Worm (Caenorhabditis elegans): ENCODE measurements around the gene F42A9.7.

The F42A9.7 gene

DNA sequence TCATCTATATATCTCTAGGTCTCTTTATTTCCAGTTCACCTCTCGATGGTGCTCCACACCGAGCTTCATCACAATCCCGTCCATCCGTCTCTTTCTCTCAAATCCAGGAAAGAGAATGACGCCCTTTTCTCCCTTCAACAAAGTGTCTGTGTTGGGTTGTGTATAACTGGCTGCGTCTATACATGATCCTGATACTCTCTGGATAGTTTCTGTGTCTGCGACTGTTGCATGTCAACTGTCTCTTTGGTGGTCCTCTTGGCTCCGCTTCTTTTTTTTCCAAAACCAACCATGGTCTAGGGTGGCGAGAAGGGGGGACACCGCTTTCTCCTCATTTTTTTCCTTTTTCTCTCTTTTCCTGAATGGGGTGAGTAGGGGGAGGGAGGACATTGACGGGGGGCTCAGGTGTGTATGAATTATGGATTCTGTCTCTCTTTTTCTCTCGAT, 12.7 kb upstream of the F42A9.7 start (continued):
- no peak for TF ChIP-seq pag-3 (tag; optimal IDR thresholded peaks at IDR 0.05; ENCODE audit: borderline replicate concordance, insufficient read depth)
- peak; percentile 53 for TF ChIP-seq nhr-47 (tag; optimal IDR thresholded peaks at IDR 0.05)
- no peak for TF ChIP-seq nhr-76 (tag; optimal IDR thresholded peaks at IDR 0.05)
- TF ChIP-seq unc-130 (tag; optimal IDR thresholded peaks at IDR 0.05) = no peak
- TF ChIP-seq tlp-1 (tag; optimal IDR thresholded peaks at IDR 0.05) = no peak
- TF ChIP-seq ceh-63 (GFP tag; optimal IDR thresholded peaks at IDR 0.05) = no peak
- TF ChIP-seq mdl-1 (tag; optimal IDR thresholded peaks at IDR 0.05) = peak in 1 of 2 experiments; percentile 44
- TF ChIP-seq lir-3 (tag; optimal IDR thresholded peaks at IDR 0.05; ENCODE audit: poor library complexity) = no peak
- TF ChIP-seq nhr-85 (tag) = no peak
- TF ChIP-seq ceh-82 (tag; optimal IDR thresholded peaks at IDR 0.05) = peak; percentile 42 to 60 (median 51)
- no peak for TF ChIP-seq nhr-237 (tag; optimal IDR thresholded peaks at IDR 0.05)
- peak; percentile 74 for TF ChIP-seq nhr-71 (tag; optimal IDR thresholded peaks at IDR 0.05)
- peak; percentile 0 for TF ChIP-seq blmp-1 (tag; optimal IDR thresholded peaks at IDR 0.05)
- TF ChIP-seq F16B12.6 (tag; optimal IDR thresholded peaks at IDR 0.05) = no peak
- peak; percentile 71 for TF ChIP-seq fkh-10 (GFP tag; optimal IDR thresholded peaks at IDR 0.05)
- no peak for TF ChIP-seq ztf-11 (tag; optimal IDR thresholded peaks at IDR 0.05)
- no peak for TF ChIP-seq egl-13 (tag; optimal IDR thresholded peaks at IDR 0.05)
- no peak for TF ChIP-seq mab-9 (GFP tag; IDR thresholded peaks at IDR 0.05)
- TF ChIP-seq nhr-84 (tag; optimal IDR thresholded peaks at IDR 0.05) = no peak
- TF ChIP-seq sox-4 (tag; optimal IDR thresholded peaks at IDR 0.05) = no peak
- no peak for TF ChIP-seq aha-1 (tag; optimal IDR thresholded peaks at IDR 0.05)
- TF ChIP-seq unc-98 (GFP tag; IDR thresholded peaks at IDR 0.05) = no peak
- TF ChIP-seq lin-14 (GFP tag; optimal IDR thresholded peaks at IDR 0.05) = peak; percentile 91
- TF ChIP-seq pqm-1 (tag; optimal IDR thresholded peaks at IDR 0.05) = no peak
- peak; percentile 57 for TF ChIP-seq dsc-1 (tag; optimal IDR thresholded peaks at IDR 0.05)
- no peak for TF ChIP-seq nhr-90 (tag; optimal IDR thresholded peaks at IDR 0.05; ENCODE audit: poor library complexity)
- TF ChIP-seq nhr-12 (tag; optimal IDR thresholded peaks at IDR 0.05) = no peak
- peak; percentile 75 for TF ChIP-seq snu-23 (GFP tag; optimal IDR thresholded peaks at IDR 0.05)
- peak; percentile 15 for TF ChIP-seq snpc-4 (tag; optimal IDR thresholded peaks at IDR 0.05)
- no peak for TF ChIP-seq ets-5 (GFP tag; IDR thresholded peaks at IDR 0.05)
- TF ChIP-seq elt-3 (tag; optimal IDR thresholded peaks at IDR 0.05) = no peak

DNA sequence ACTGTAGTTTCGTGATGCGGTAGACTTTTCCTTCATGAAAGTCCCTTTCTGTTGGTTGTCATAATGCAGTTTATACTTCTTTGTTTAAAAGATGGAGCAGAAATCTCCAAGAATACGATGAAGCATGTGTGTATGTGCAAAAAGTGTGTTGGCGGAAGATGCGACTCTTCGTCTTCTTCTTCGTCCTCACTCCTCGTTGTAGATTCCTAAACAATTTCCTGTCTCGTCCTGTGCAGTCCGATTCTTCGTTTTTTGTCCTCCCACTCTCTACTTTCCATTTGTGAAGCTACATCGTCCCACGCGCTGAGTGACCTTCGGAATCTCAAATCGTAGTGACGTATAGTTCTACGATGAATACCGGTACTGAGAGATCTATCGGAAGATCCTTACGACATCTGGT, 11.3 kb upstream of the F42A9.7 start:
- TF ChIP-seq fkh-10 (GFP tag; optimal IDR thresholded peaks at IDR 0.05) (peak; percentile 58), lin-14 (GFP tag; optimal IDR thresholded peaks at IDR 0.05) (peak; percentile 55), blmp-1 (tag; optimal IDR thresholded peaks at IDR 0.05) (peak; percentile 31), nhr-11 (tag; optimal IDR thresholded peaks at IDR 0.05) (no peak), sox-4 (tag; optimal IDR thresholded peaks at IDR 0.05) (no peak), mdl-1 (tag; optimal IDR thresholded peaks at IDR 0.05) (no peak), nhr-84 (tag; optimal IDR thresholded peaks at IDR 0.05) (no peak)

DNA sequence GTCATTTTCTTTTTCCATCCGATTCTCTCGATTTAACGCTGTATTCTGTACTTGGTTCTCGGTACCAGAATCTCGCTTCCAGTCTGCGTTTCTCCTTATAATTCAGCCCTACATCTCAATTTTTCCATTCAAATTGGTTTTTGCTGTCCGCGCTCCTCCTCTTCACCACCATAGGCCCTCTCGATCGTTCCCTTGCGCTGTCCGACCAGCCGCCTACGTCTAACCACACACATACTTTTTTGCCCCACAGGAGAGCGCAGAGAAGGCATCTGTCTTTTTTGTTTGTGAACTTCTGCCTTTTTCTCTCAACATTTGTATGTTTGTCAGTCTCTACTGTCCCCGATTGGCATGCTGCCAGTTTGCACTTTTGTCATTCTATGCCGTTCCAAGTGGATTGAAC, 10.4 kb upstream of the F42A9.7 start, which contains the start of gene F42A9.11:
Gene F42A9.11, plus strand, starts transcription at position 310 of the 400 bp plus-strand sequence.
- TF ChIP-seq mdl-1 (tag; optimal IDR thresholded peaks at IDR 0.05) (peak in 1 of 2 experiments; percentile 13), lir-3 (tag; optimal IDR thresholded peaks at IDR 0.05; ENCODE audit: poor library complexity) (no peak), dpl-1 (GFP tag; optimal IDR thresholded peaks at IDR 0.05) (peak in 2 of 3 experiments; percentile 19), lin-35 (GFP tag; optimal IDR thresholded peaks at IDR 0.05) (peak in 1 of 2 experiments; percentile 47), nhr-19 (GFP tag; conservative IDR thresholded peaks at IDR 0.05) (0 out of 2 replicates have a peak, but pooled peaks have one; percentile 12), blmp-1 (tag; optimal IDR thresholded peaks at IDR 0.05) (peak; percentile 63), jun-1 (tag; optimal IDR thresholded peaks at IDR 0.05) (no peak), snu-23 (GFP tag; optimal IDR thresholded peaks at IDR 0.05) (peak; percentile 70), nhr-20 (tag; optimal IDR thresholded peaks at IDR 0.05) (peak; percentile 56), nhr-47 (tag; optimal IDR thresholded peaks at IDR 0.05) (peak; percentile 32), mep-1 (tag; optimal IDR thresholded peaks at IDR 0.05) (peak; percentile 24), egl-27 (tag; optimal IDR thresholded peaks at IDR 0.05) (peak in 1 of 2 experiments; percentile 41), ztf-11 (tag; optimal IDR thresholded peaks at IDR 0.05) (no peak), nhr-77 (tag; optimal IDR thresholded peaks at IDR 0.05) (peak; percentile 59), C34B4.2 (tag; optimal IDR thresholded peaks at IDR 0.05) (no peak), swsn-7 (tag; optimal IDR thresholded peaks at IDR 0.05) (peak; percentile 22), elt-3 (tag; optimal IDR thresholded peaks at IDR 0.05) (peak in 1 of 6 experiments; percentile 27), lin-14 (GFP tag; optimal IDR thresholded peaks at IDR 0.05) (peak; percentile 86), ceh-82 (tag; optimal IDR thresholded peaks at IDR 0.05) (peak in 2 of 3 experiments; percentile 7 to 17), xbp-1 (tag; optimal IDR thresholded peaks at IDR 0.05) (peak; percentile 9), F16B12.6 (tag; optimal IDR thresholded peaks at IDR 0.05) (no peak), nhr-90 (tag; optimal IDR thresholded peaks at IDR 0.05; ENCODE audit: poor library complexity) (peak; percentile 29), irx-1 (tag; optimal IDR thresholded peaks at IDR 0.05) (no peak), lin-15B (tag; optimal IDR thresholded peaks at IDR 0.05) (no peak), efl-1 (optimal IDR thresholded peaks at IDR 0.05) (peak in 1 of 2 experiments; percentile 18), efl-1 (GFP tag; optimal IDR thresholded peaks at IDR 0.05 in 1 of 2) (no peak), skn-1 (tag; optimal IDR thresholded peaks at IDR 0.05) (peak; percentile 48)
